Fruit fly (Drosophila melanogaster): Measurements from ENCODE around the gene Csk.

Gene Csk

dm6 chr3R:11646826-11647225, 3.7 kb downstream of the Csk start:
- TF ChIP-seq dl (GFP tag; optimal IDR thresholded peaks at IDR 0.05; ENCODE audit: insufficient read depth in 1 of 2, partially characterized antibody in 2 of 2) (peak in 1 of 2 experiments; percentile 8), N (GFP tag; optimal IDR thresholded peaks at IDR 0.05) (no peak)

- TF ChIP-seq woc (GFP tag; optimal IDR thresholded peaks at IDR 0.05), result no peak
- peak; percentile 2 for TF ChIP-seq HLH106 (tag; optimal IDR thresholded peaks at IDR 0.05)
- TF ChIP-seq Sp1 (GFP tag; optimal IDR thresholded peaks at IDR 0.05), result peak; percentile 13
- no peak for TF ChIP-seq Hr78 (GFP tag; optimal IDR thresholded peaks at IDR 0.05)
- TF ChIP-seq dl (GFP tag; optimal IDR thresholded peaks at IDR 0.05; ENCODE audit: insufficient read depth in 1 of 2, partially characterized antibody in 2 of 2), result no peak
- no peak for TF ChIP-seq rgr (GFP tag; optimal IDR thresholded peaks at IDR 0.05)
- no peak for TF ChIP-seq Myc (optimal IDR thresholded peaks at IDR 0.05)
- peak; percentile 62 for TF ChIP-seq fru (GFP tag; optimal IDR thresholded peaks at IDR 0.05)
- no peak for TF ChIP-seq Rel (GFP tag; optimal IDR thresholded peaks at IDR 0.05)
- peak; percentile 30 for TF ChIP-seq Rel (tag; optimal IDR thresholded peaks at IDR 0.05)
- TF ChIP-seq h (GFP tag; optimal IDR thresholded peaks at IDR 0.05), result peak; percentile 50
- TF ChIP-seq Hnf4 (GFP tag; optimal IDR thresholded peaks at IDR 0.05), result peak; percentile 42
- TF ChIP-seq ey (GFP tag; optimal IDR thresholded peaks at IDR 0.05), result no peak
- no peak for TF ChIP-seq Dif (GFP tag; optimal IDR thresholded peaks at IDR 0.05; ENCODE audit: partially characterized antibody)
- TF ChIP-seq psq (GFP tag; optimal IDR thresholded peaks at IDR 0.05), result peak; percentile 42
- peak in 1 of 2 experiments; percentile 29 for TF ChIP-seq foxo (GFP tag; optimal IDR thresholded peaks at IDR 0.05)
- peak; percentile 36 for TF ChIP-seq CG32264 (GFP tag; optimal IDR thresholded peaks at IDR 0.05)
- no peak for TF ChIP-seq Jra (GFP tag; optimal IDR thresholded peaks at IDR 0.05)
- no peak for TF ChIP-seq sv (GFP tag; optimal IDR thresholded peaks at IDR 0.05)
Measured at dm6 chr3R:11639946-11640588, 10.4 kb downstream of the Csk start.

DNA sequence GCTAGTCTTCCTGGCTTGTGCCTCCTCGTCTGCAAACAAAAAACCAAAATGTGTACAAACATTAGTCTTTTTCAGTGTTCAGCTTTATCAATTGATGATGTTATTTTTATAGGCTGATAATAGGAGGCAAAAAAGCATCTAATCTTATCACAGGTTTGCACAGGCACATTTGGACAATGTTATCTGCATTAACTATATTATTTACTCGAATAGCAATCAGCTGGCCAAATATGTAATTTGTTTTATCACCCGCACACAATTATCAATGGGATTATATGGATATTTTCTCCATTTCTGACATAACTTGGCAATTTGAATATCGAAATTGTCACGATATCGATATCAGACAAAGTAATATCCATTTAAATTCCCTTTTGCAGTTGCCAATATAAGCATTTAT, 12.9 kb downstream of the Csk start:
- no peak for TF ChIP-seq Hr83 (GFP tag; optimal IDR thresholded peaks at IDR 0.05; ENCODE audit: poor library complexity, severe bottlenecking)
- TF ChIP-seq dl (GFP tag; optimal IDR thresholded peaks at IDR 0.05; ENCODE audit: insufficient read depth in 1 of 2, partially characterized antibody in 2 of 2), result no peak
- TF ChIP-seq Hnf4 (GFP tag; optimal IDR thresholded peaks at IDR 0.05), result no peak
- TF ChIP-seq foxo (GFP tag; optimal IDR thresholded peaks at IDR 0.05), result no peak
- no peak for TF ChIP-seq br (GFP tag; optimal IDR thresholded peaks at IDR 0.05)
- TF ChIP-seq brk (GFP tag; optimal IDR thresholded peaks at IDR 0.05), result no peak
- no peak for TF ChIP-seq tai (GFP tag; optimal IDR thresholded peaks at IDR 0.05)
- no peak for TF ChIP-seq GATAd (GFP tag; optimal IDR thresholded peaks at IDR 0.05)
- no peak for TF ChIP-seq CG32264 (GFP tag; optimal IDR thresholded peaks at IDR 0.05)
- TF ChIP-seq OdsH (GFP tag; optimal IDR thresholded peaks at IDR 0.05), result no peak
- no peak for TF ChIP-seq sv (GFP tag; optimal IDR thresholded peaks at IDR 0.05)
- TF ChIP-seq ey (GFP tag; optimal IDR thresholded peaks at IDR 0.05), result no peak
- TF ChIP-seq woc (GFP tag; optimal IDR thresholded peaks at IDR 0.05), result no peak
- no peak for TF ChIP-seq dsf (GFP tag; optimal IDR thresholded peaks at IDR 0.05; ENCODE audit: borderline replicate concordance)
- no peak for TF ChIP-seq dmrt93B (GFP tag; optimal IDR thresholded peaks at IDR 0.05)
- TF ChIP-seq usp (GFP tag; optimal IDR thresholded peaks at IDR 0.05), result no peak
- TF ChIP-seq CrebA (GFP tag; optimal IDR thresholded peaks at IDR 0.05; ENCODE audit: borderline replicate concordance), result no peak
- no peak for TF ChIP-seq lola (GFP tag; optimal IDR thresholded peaks at IDR 0.05)
- no peak for TF ChIP-seq psq (GFP tag; optimal IDR thresholded peaks at IDR 0.05)
- TF ChIP-seq rgr (GFP tag; optimal IDR thresholded peaks at IDR 0.05), result no peak

dm6 chr3R:11628416-11629041, 22.0 kb downstream of the Csk start, which contains the start of gene CG14712:
TSS of gene CG14712 (plus strand) at chr3R:11628759.
- peak; percentile 21 for TF ChIP-seq ey (GFP tag; optimal IDR thresholded peaks at IDR 0.05)
- TF ChIP-seq h (GFP tag; optimal IDR thresholded peaks at IDR 0.05), result no peak
- no peak for TF ChIP-seq br (GFP tag; optimal IDR thresholded peaks at IDR 0.05)
- TF ChIP-seq GATAd (GFP tag; optimal IDR thresholded peaks at IDR 0.05), result no peak
- no peak for TF ChIP-seq sage (GFP tag; optimal IDR thresholded peaks at IDR 0.05)
- no peak for TF ChIP-seq usp (GFP tag; optimal IDR thresholded peaks at IDR 0.05)
- TF ChIP-seq Rel (GFP tag; optimal IDR thresholded peaks at IDR 0.05), result no peak
- no peak for TF ChIP-seq Rel (tag; optimal IDR thresholded peaks at IDR 0.05)
- TF ChIP-seq Hr83 (GFP tag; optimal IDR thresholded peaks at IDR 0.05; ENCODE audit: poor library complexity, severe bottlenecking), result peak; percentile 49
- no peak for TF ChIP-seq lola (GFP tag; optimal IDR thresholded peaks at IDR 0.05)
- peak; percentile 27 for TF ChIP-seq sv (GFP tag; optimal IDR thresholded peaks at IDR 0.05)
- TF ChIP-seq Hnf4 (GFP tag; optimal IDR thresholded peaks at IDR 0.05), result no peak
